Worm (Caenorhabditis elegans) whole organism, L1 larva: ENCODE results near the gene nos-3.

Experiments
- C16A3.4 ChIP-seq: fragments of 150-350 bp; optimal IDR thresholded peaks from 2 replicates; lab custom pipeline; 2014; ENCODE audit warnings: missing biosample characterization, missing genetic modification characterization
- C34B4.2 ChIP-seq: sonication (generic microtip); optimal IDR thresholded peaks from 2 replicates; lab custom pipeline; 2017; ENCODE audit warnings: mild to moderate bottlenecking, missing genetic modification characterization, missing compliant biosample characterization
- ama-1 ChIP-seq: fragments of 150-350 bp; optimal IDR thresholded peaks from 2 replicates; lab custom pipeline; 2014
- blmp-1 ChIP-seq: fragments of 150-350 bp; optimal IDR thresholded peaks from 2 replicates; lab custom pipeline; 2014; ENCODE audit warnings: missing biosample characterization, missing genetic modification characterization
- ceh-63 ChIP-seq: fragments of 200-800 bp; sonication (Bioruptor generic); optimal IDR thresholded peaks from 2 replicates; lab custom pipeline; 2018; ENCODE audit warnings: mild to moderate bottlenecking, missing genetic modification characterization, missing compliant biosample characterization
- ceh-82 ChIP-seq, 3 experiments: fragments of 150-350 bp in 1 of 3; sonication (generic microtip) in 2 of 3; optimal IDR thresholded peaks; 2 replicates each; lab custom pipeline; 2014 to 2017; ENCODE audit warnings: missing biosample characterization in 3 of 3, missing genetic modification characterization in 3 of 3
- ceh-88 ChIP-seq: fragments of 200-800 bp; sonication (Bioruptor generic); IDR thresholded peaks from 2 replicates; pipeline ENCODE4 v1.3.6; 2022; ENCODE audit warnings: missing genetic modification characterization, missing compliant biosample characterization
- ceh-90 ChIP-seq: sonication (generic microtip); optimal IDR thresholded peaks from 2 replicates; lab custom pipeline; 2016; ENCODE audit warnings: missing genetic modification characterization, missing compliant biosample characterization
- ces-1 ChIP-seq: fragments of 150-350 bp; optimal IDR thresholded peaks from 2 replicates; lab custom pipeline; 2014; ENCODE audit warnings: missing biosample characterization, missing genetic modification reagents, missing genetic modification characterization
- dpl-1 ChIP-seq, 3 experiments: fragments of 150-350 bp in 2 of 3; sonication (generic microtip) in 1 of 3; optimal IDR thresholded peaks; 2 replicates each; lab custom pipeline; 2014 to 2017; ENCODE audit warnings: missing biosample characterization in 3 of 3, missing genetic modification characterization in 3 of 3, missing genetic modification reagents in 3 of 3
- efl-3 ChIP-seq: fragments of 200-800 bp; sonication (Bioruptor generic); optimal IDR thresholded peaks from 2 replicates; lab custom pipeline; 2018; ENCODE audit warnings: mild to moderate bottlenecking, missing genetic modification characterization, missing compliant biosample characterization
- egl-13 ChIP-seq: sonication (generic microtip); optimal IDR thresholded peaks from 2 replicates; lab custom pipeline; 2016; ENCODE audit warnings: missing genotype, missing genetic modification reagents, missing genetic modification characterization, missing compliant biosample characterization
- egl-27 ChIP-seq, 2 experiments: fragments of 150-350 bp in 1 of 2; sonication (generic microtip); optimal IDR thresholded peaks; 3 replicates each; lab custom pipeline; 2017 to 2018; ENCODE audit warnings: missing biosample characterization in 2 of 2, missing genetic modification characterization in 2 of 2, missing genetic modification reagents in 2 of 2
- ets-5 ChIP-seq: fragments of 200-800 bp; sonication (Bioruptor generic); IDR thresholded peaks from 2 replicates; pipeline ENCODE4 v1.3.6; 2022; ENCODE audit warnings: missing genetic modification characterization, missing compliant biosample characterization
- fkh-10 ChIP-seq: sonication (generic microtip); optimal IDR thresholded peaks from 2 replicates; lab custom pipeline; 2017; ENCODE audit warnings: missing biosample characterization, missing genetic modification reagents, missing genetic modification characterization
- fkh-4 ChIP-seq: sonication (generic microtip); optimal IDR thresholded peaks from 2 replicates; lab custom pipeline; 2016; ENCODE audit warnings: missing compliant biosample characterization, missing genetic modification characterization, borderline replicate concordance
- fkh-8 ChIP-seq: sonication (generic microtip); optimal IDR thresholded peaks from 2 replicates; lab custom pipeline; 2016; ENCODE audit warnings: mild to moderate bottlenecking, missing genetic modification characterization, missing compliant biosample characterization
- grh-1 ChIP-seq: fragments of 200-800 bp; sonication (Bioruptor generic); IDR thresholded peaks from 2 replicates; pipeline ENCODE4 v1.3.6; 2022; ENCODE audit warnings: missing genetic modification reagents, missing genetic modification characterization, missing compliant biosample characterization
- hpl-2 ChIP-seq: fragments of 150-350 bp; optimal IDR thresholded peaks from 2 replicates; lab custom pipeline; 2014; ENCODE audit warnings: missing biosample characterization, missing genetic modification reagents, missing genetic modification characterization
- irx-1 ChIP-seq: sonication (generic microtip); optimal IDR thresholded peaks from 2 replicates; lab custom pipeline; 2016; ENCODE audit warnings: missing genetic modification characterization, missing compliant biosample characterization
- isw-1 ChIP-seq: fragments of 200-800 bp; sonication (Bioruptor generic); IDR thresholded peaks from 2 replicates; pipeline ENCODE4 v1.3.6; 2022; ENCODE audit warnings: missing genetic modification characterization, missing compliant biosample characterization
- jun-1 ChIP-seq: fragments of 150-350 bp; optimal IDR thresholded peaks from 2 replicates; lab custom pipeline; 2014; ENCODE audit warnings: missing biosample characterization, missing genetic modification reagents, missing genetic modification characterization
- lin-14 ChIP-seq: fragments of 200-800 bp; sonication (Bioruptor generic); optimal IDR thresholded peaks from 2 replicates; lab custom pipeline; 2018; ENCODE audit warnings: mild to moderate bottlenecking, missing genetic modification characterization, moderate library complexity, missing compliant biosample characterization
- lin-35 ChIP-seq, 2 experiments: fragments of 150-350 bp; optimal IDR thresholded peaks; 2 replicates each; lab custom pipeline; 2014; ENCODE audit warnings: missing biosample characterization in 2 of 2, missing genetic modification characterization in 2 of 2, missing genetic modification reagents in 2 of 2
- lin-39 ChIP-seq: fragments of 150-350 bp; optimal IDR thresholded peaks from 2 replicates; lab custom pipeline; 2014; ENCODE audit warnings: missing biosample characterization, missing genetic modification reagents, missing genetic modification characterization
- lsy-2 ChIP-seq, 2 experiments: fragments of 150-350 bp; optimal IDR thresholded peaks; 2 replicates each; lab custom pipeline; 2014; ENCODE audit warnings: missing biosample characterization in 2 of 2, missing genetic modification characterization in 2 of 2
- mdl-1 ChIP-seq, 2 experiments: fragments of 150-350 bp; optimal IDR thresholded peaks; 2 replicates each; lab custom pipeline; 2014 to 2017; ENCODE audit warnings: missing biosample characterization in 2 of 2, missing genetic modification characterization in 2 of 2, inconsistent platforms in 1 of 2
- mef-2 ChIP-seq: fragments of 150-350 bp; optimal IDR thresholded peaks from 2 replicates; lab custom pipeline; 2014; ENCODE audit warnings: missing biosample characterization, missing genetic modification characterization
- mep-1 ChIP-seq: fragments of 150-350 bp; optimal IDR thresholded peaks from 2 replicates; lab custom pipeline; 2014; ENCODE audit warnings: missing biosample characterization, missing genetic modification characterization
- nhr-11 ChIP-seq: fragments of 150-350 bp; optimal IDR thresholded peaks from 2 replicates; lab custom pipeline; 2014; ENCODE audit warnings: missing biosample characterization, missing genetic modification characterization
- nhr-12 ChIP-seq: sonication (generic microtip); optimal IDR thresholded peaks from 2 replicates; lab custom pipeline; 2017; ENCODE audit warnings: missing biosample characterization, missing genetic modification characterization
- nhr-19 ChIP-seq: fragments of 200-800 bp; sonication (Bioruptor generic); conservative IDR thresholded peaks from 2 replicates; pipeline ENCODE4 v1.3.6; 2022; ENCODE audit warnings: missing genetic modification characterization, missing compliant biosample characterization
- nhr-237 ChIP-seq: fragments of 150-350 bp; optimal IDR thresholded peaks from 2 replicates; lab custom pipeline; 2014; ENCODE audit warnings: missing biosample characterization, missing genetic modification characterization
- nhr-47 ChIP-seq: sonication (generic microtip); optimal IDR thresholded peaks from 2 replicates; lab custom pipeline; 2016; ENCODE audit warnings: mild to moderate bottlenecking, missing genetic modification characterization, moderate library complexity, missing compliant biosample characterization
- nhr-71 ChIP-seq: sonication (generic microtip); optimal IDR thresholded peaks from 2 replicates; lab custom pipeline; 2016; ENCODE audit warnings: mild to moderate bottlenecking, missing genetic modification characterization, moderate library complexity, missing compliant biosample characterization
- nhr-77 ChIP-seq: fragments of 150-350 bp; optimal IDR thresholded peaks from 2 replicates; lab custom pipeline; 2014; ENCODE audit warnings: missing biosample characterization, missing genetic modification characterization
- nhr-84 ChIP-seq: sonication (generic microtip); optimal IDR thresholded peaks from 2 replicates; lab custom pipeline; 2017; ENCODE audit warnings: missing biosample characterization, missing genetic modification characterization
- nhr-85 ChIP-seq: sonication (generic microtip); peaks from one replicate; lab custom pipeline; 2016; ENCODE audit warnings: missing genetic modification characterization, inconsistent platforms, missing compliant biosample characterization
- pax-3 ChIP-seq: fragments of 200-800 bp; sonication (Bioruptor generic); optimal IDR thresholded peaks from 2 replicates; lab custom pipeline; 2018; ENCODE audit warnings: mild to moderate bottlenecking, missing genetic modification characterization, moderate library complexity, missing compliant biosample characterization
- pqm-1 ChIP-seq: sonication (generic microtip); optimal IDR thresholded peaks from 3 replicates; lab custom pipeline; 2017; ENCODE audit warnings: missing biosample characterization, missing genetic modification characterization
- rnt-1 ChIP-seq: sonication (generic microtip); optimal IDR thresholded peaks from 2 replicates; lab custom pipeline; 2016; ENCODE audit warnings: mild to moderate bottlenecking, missing genetic modification characterization, moderate library complexity, missing compliant biosample characterization
- snu-23 ChIP-seq: sonication (generic microtip); optimal IDR thresholded peaks from 2 replicates; lab custom pipeline; 2016; ENCODE audit warnings: missing genetic modification characterization, missing compliant biosample characterization
- sox-4 ChIP-seq: sonication (generic microtip); optimal IDR thresholded peaks from 2 replicates; lab custom pipeline; 2016; ENCODE audit warnings: missing genetic modification characterization, missing compliant biosample characterization
- sptf-1 ChIP-seq: fragments of 150-350 bp; optimal IDR thresholded peaks from 2 replicates; lab custom pipeline; 2014; ENCODE audit warnings: missing biosample characterization, missing genetic modification characterization
- swsn-7 ChIP-seq: sonication (generic microtip); optimal IDR thresholded peaks from 2 replicates; lab custom pipeline; 2016; ENCODE audit warnings: missing genetic modification characterization, missing compliant biosample characterization
- tlp-1 ChIP-seq: fragments of 150-350 bp; optimal IDR thresholded peaks from 2 replicates; lab custom pipeline; 2014; ENCODE audit warnings: missing biosample characterization, missing genetic modification characterization
- unc-130 ChIP-seq: fragments of 150-350 bp; optimal IDR thresholded peaks from 2 replicates; lab custom pipeline; 2017; ENCODE audit warnings: missing biosample characterization, missing genetic modification characterization, inconsistent platforms
- unc-86 ChIP-seq: sonication (generic microtip); optimal IDR thresholded peaks from 2 replicates; lab custom pipeline; 2016; ENCODE audit warnings: missing genetic modification characterization, missing compliant biosample characterization
- unc-98 ChIP-seq: fragments of 200-800 bp; sonication (Bioruptor generic); IDR thresholded peaks from 2 replicates; pipeline ENCODE4 v1.3.6; 2022; ENCODE audit warnings: missing genetic modification characterization, missing compliant biosample characterization
- vab-15 ChIP-seq: sonication (generic microtip); optimal IDR thresholded peaks from 2 replicates; lab custom pipeline; 2017; ENCODE audit warnings: missing genotype, mild to moderate bottlenecking, missing genetic modification characterization, missing compliant biosample characterization
- xbp-1 ChIP-seq: sonication (generic microtip); optimal IDR thresholded peaks from 2 replicates; lab custom pipeline; 2016; ENCODE audit warnings: missing genetic modification characterization, missing compliant biosample characterization
- zag-1 ChIP-seq: fragments of 150-350 bp; optimal IDR thresholded peaks from 2 replicates; lab custom pipeline; 2014; ENCODE audit warnings: missing biosample characterization, missing genetic modification characterization
- ztf-4 ChIP-seq: fragments of 150-350 bp; optimal IDR thresholded peaks from 2 replicates; lab custom pipeline; 2014; ENCODE audit warnings: missing biosample characterization, missing genetic modification characterization

The nos-3 gene

DNA sequence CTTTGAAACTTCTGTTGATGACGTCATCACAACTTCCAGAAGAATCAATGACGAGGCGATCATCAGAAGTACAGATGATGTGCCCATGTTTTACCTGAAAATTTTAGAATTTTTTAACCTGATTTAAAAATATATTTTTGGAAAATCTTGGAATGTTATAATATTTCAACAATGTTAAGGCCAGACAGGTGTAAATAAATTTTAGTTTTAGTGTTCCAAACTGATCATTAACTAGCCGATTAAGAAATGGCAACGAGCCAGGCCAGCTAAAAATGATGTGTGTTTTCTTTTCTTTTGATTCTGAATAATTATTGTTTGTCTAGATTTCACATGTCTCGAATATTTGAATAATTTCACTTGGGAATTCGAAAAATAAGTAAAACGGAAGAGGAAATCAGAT lies 29.7 kb downstream of the nos-3 start, which contains the start of gene T10B9.9:
TSS of gene T10B9.9 (minus strand) at position 101 of the 400 bp plus-strand sequence.
- TF ChIP-seq ces-1 (GFP tag; lab: Kevin White, UChicago) (no peak), vab-15 (tag; lab: Kevin White, UChicago) (no peak), snu-23 (GFP tag; lab: Kevin White, UChicago) (no peak), mdl-1 (tag; optimal IDR thresholded peaks at IDR 0.05; lab: Kevin White, UChicago) (no peak), ztf-4 (tag; lab: Kevin White, UChicago) (no peak), nhr-84 (tag; lab: Kevin White, UChicago) (no peak), ceh-88 (no peak), nhr-11 (no peak), isw-1 (no peak), pqm-1 (tag; lab: Kevin White, UChicago) (no peak), nhr-85 (tag; lab: Kevin White, UChicago) (no peak), lin-35 (GFP tag; optimal IDR thresholded peaks at IDR 0.05; lab: Kevin White, UChicago) (no peak), lin-14 (GFP tag; lab: Kevin White, UChicago) (no peak), jun-1 (tag; lab: Kevin White, UChicago) (no peak), nhr-77 (no peak), egl-13 (tag; lab: Kevin White, UChicago) (no peak), lin-39 (no peak)

DNA sequence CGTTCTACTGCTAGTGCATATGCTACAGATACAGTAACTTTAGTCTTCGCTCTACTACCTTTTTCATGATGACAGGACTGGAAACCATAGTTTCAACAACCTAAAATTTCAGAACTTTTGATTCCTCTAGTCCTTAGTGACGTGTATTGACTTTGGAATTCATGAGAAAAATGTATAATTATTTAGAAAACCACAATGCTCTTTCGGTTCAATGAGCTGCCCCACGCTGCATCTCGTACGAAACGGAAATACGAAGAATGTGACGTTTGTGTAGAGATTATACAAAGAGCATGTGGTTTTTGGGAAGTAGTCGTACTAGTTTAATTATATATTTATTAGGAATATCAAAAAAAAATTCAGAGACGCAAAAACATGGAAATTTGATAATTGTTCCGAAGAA lies 32.4 kb downstream of the nos-3 start:
- TF ChIP-seq swsn-7 (tag; lab: Kevin White, UChicago) (no peak), nhr-71 (tag; lab: Kevin White, UChicago) (peak; percentile 52), efl-3 (no peak), nhr-11 (no peak), fkh-10 (GFP tag; lab: Kevin White, UChicago) (no peak), xbp-1 (peak; percentile 2), hpl-2 (GFP tag; lab: Kevin White, UChicago) (no peak), lsy-2 (tag; optimal IDR thresholded peaks at IDR 0.05; lab: Kevin White, UChicago) (no peak), C34B4.2 (tag; lab: Kevin White, UChicago) (no peak), nhr-19 (no peak), grh-1 (no peak), mef-2 (no peak), snu-23 (GFP tag; lab: Kevin White, UChicago) (no peak), vab-15 (tag; lab: Kevin White, UChicago) (no peak), mep-1 (tag; lab: Kevin White, UChicago) (no peak), zag-1 (tag; lab: Kevin White, UChicago) (no peak), blmp-1 (no peak), lin-14 (GFP tag; lab: Kevin White, UChicago) (peak; percentile 29), dpl-1 (GFP tag; optimal IDR thresholded peaks at IDR 0.05; lab: Kevin White, UChicago) (no peak), C16A3.4 (no peak), nhr-237 (tag; lab: Kevin White, UChicago) (no peak), egl-27 (tag; optimal IDR thresholded peaks at IDR 0.05; lab: Kevin White, UChicago) (no peak), nhr-84 (tag; lab: Kevin White, UChicago) (no peak), ceh-82 (tag; optimal IDR thresholded peaks at IDR 0.05; lab: Kevin White, UChicago) (no peak), sptf-1 (tag; lab: Kevin White, UChicago) (no peak), ets-5 (GFP tag; lab: Robert Waterston, UW) (no peak), irx-1 (no peak), unc-98 (no peak), rnt-1 (no peak), nhr-12 (no peak), ztf-4 (tag; lab: Kevin White, UChicago) (no peak), unc-130 (tag; lab: Kevin White, UChicago) (no peak), unc-86 (tag; lab: Kevin White, UChicago) (no peak), tlp-1 (no peak), fkh-8 (peak; percentile 62), ceh-90 (no peak), fkh-4 (tag; lab: Kevin White, UChicago) (no peak), sox-4 (peak; percentile 52), pax-3 (tag; lab: Kevin White, UChicago) (no peak), nhr-47 (tag; lab: Kevin White, UChicago) (peak; percentile 32), ama-1 (no peak), ceh-63 (GFP tag; lab: Kevin White, UChicago) (no peak)
